Worm (Caenorhabditis elegans): ENCODE results near the gene prk-2.

The prk-2 gene

DNA sequence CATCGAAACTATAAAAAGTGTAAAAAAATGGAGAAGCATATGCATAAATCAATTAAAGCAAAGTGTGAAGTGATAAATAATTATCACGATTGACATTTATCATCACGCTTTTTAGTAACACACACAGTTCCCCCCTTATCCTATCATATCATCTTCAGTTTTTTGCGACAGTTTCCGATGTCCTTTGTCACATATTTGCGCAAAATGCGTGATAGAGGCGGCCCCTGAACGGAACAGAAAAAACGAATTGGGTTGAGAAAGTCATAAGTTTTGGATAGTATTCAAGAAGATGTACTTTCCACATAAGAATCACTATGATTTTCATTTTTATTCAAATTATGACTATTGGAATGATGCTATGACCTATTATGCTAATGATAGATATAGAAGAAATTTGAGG is 20.9 kb downstream of the prk-2 start (continued):
- TF ChIP-seq mdl-1 (tag; optimal IDR thresholded peaks at IDR 0.05), result no peak

- TF ChIP-seq dmd-9 (GFP tag; IDR thresholded peaks at IDR 0.05) (no peak), tra-1 (GFP tag; IDR thresholded peaks at IDR 0.05) (no peak), lim-7 (GFP tag; IDR thresholded peaks at IDR 0.05) (no peak), T20F7.1 (GFP tag; optimal IDR thresholded peaks at IDR 0.05) (no peak), ceh-62 (tag; optimal IDR thresholded peaks at IDR 0.05) (no peak), mes-2 (tag; optimal IDR thresholded peaks at IDR 0.05; ENCODE audit: poor library complexity, severe bottlenecking) (no peak), duxl-1 (tag; optimal IDR thresholded peaks at IDR 0.05; ENCODE audit: poor library complexity) (no peak), Y5F2A.4 (GFP tag; optimal IDR thresholded peaks at IDR 0.05) (no peak), fkh-10 (GFP tag; optimal IDR thresholded peaks at IDR 0.05) (no peak), madf-5 (GFP tag; IDR thresholded peaks at IDR 0.05) (no peak), spr-3 (GFP tag; optimal IDR thresholded peaks at IDR 0.05) (no peak), lin-29 (GFP tag; IDR thresholded peaks at IDR 0.05) (no peak), ceh-82 (tag; optimal IDR thresholded peaks at IDR 0.05) (no peak), lin-13 (GFP tag; optimal IDR thresholded peaks at IDR 0.05) (no peak), dpl-1 (GFP tag; optimal IDR thresholded peaks at IDR 0.05) (no peak), lin-38 (GFP tag; IDR thresholded peaks at IDR 0.05) (no peak)
These were observed 23.3 kb downstream of the prk-2 start for ce11 chrIII:3346665-3347064.

ce11 chrIII:3345835-3346234 is 24.2 kb downstream of the prk-2 start:
- no peak for TF ChIP-seq dve-1 (tag; optimal IDR thresholded peaks at IDR 0.05; ENCODE audit: insufficient read depth)

ce11 chrIII:3344573-3344972 is 25.4 kb downstream of the prk-2 start, which contains the start of gene gei-1:
gei-1 (plus strand) TSS chrIII:3344873.
- TF ChIP-seq ctbp-1 (GFP tag; IDR thresholded peaks at IDR 0.05) (no peak), zip-2 (tag; optimal IDR thresholded peaks at IDR 0.05) (no peak), hlh-30 (tag; optimal IDR thresholded peaks at IDR 0.05; ENCODE audit: insufficient read depth) (no peak), ztf-11 (tag; optimal IDR thresholded peaks at IDR 0.05) (no peak), pqm-1 (tag; optimal IDR thresholded peaks at IDR 0.05) (no peak), spr-1 (tag; optimal IDR thresholded peaks at IDR 0.05) (no peak), ZK546.5 (tag; optimal IDR thresholded peaks at IDR 0.05) (no peak), cey-2 (tag; optimal IDR thresholded peaks at IDR 0.05; ENCODE audit: borderline replicate concordance, insufficient read depth) (no peak), nhr-237 (tag; optimal IDR thresholded peaks at IDR 0.05) (no peak), hmg-1.1 (GFP tag; IDR thresholded peaks at IDR 0.05) (no peak)

DNA sequence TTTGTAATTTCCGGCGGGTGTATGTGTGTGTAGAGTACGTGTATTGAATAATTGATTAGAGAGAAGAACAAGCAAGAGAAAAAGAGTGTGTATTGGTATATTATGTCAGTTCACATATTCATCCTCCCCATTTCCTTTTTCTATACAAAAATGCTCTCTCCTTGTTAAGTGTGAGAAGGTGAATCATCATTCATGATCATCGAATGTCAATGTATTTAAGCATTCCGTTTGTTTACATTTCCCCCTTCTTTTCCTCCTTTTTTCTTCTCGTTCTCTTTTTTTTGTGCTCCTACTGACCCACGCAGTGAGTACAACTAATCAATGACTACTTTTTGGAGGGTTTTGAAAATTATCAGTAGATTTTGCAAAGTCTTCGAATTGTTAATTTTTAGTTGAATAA is 26.5 kb downstream of the prk-2 start:
- TF ChIP-seq nhr-6 (tag; optimal IDR thresholded peaks at IDR 0.05) (peak; percentile 28), pqm-1 (tag; optimal IDR thresholded peaks at IDR 0.05) (peak; percentile 79), aha-1 (tag) (peak; percentile 89), mes-2 (tag; optimal IDR thresholded peaks at IDR 0.05; ENCODE audit: poor library complexity, severe bottlenecking) (peak; percentile 31), daf-12 (tag; optimal IDR thresholded peaks at IDR 0.05) (no peak), madf-5 (GFP tag; IDR thresholded peaks at IDR 0.05) (no peak), T20F7.1 (GFP tag; optimal IDR thresholded peaks at IDR 0.05) (no peak), egl-27 (tag; optimal IDR thresholded peaks at IDR 0.05) (no peak), spr-3 (GFP tag; optimal IDR thresholded peaks at IDR 0.05) (no peak), F37D6.2 (tag; optimal IDR thresholded peaks at IDR 0.05) (no peak), ces-1 (GFP tag; optimal IDR thresholded peaks at IDR 0.05) (no peak), ZK337.2 (GFP tag; IDR thresholded peaks at IDR 0.05) (no peak), nhr-102 (tag; optimal IDR thresholded peaks at IDR 0.05) (no peak), php-3 (GFP tag; IDR thresholded peaks at IDR 0.05) (no peak), aly-2 (tag; optimal IDR thresholded peaks at IDR 0.05) (no peak), spr-1 (tag; optimal IDR thresholded peaks at IDR 0.05) (no peak), unc-130 (GFP tag; optimal IDR thresholded peaks at IDR 0.05) (no peak), ztf-11 (tag; optimal IDR thresholded peaks at IDR 0.05) (no peak), pha-4 (GFP tag; IDR thresholded peaks at IDR 0.05) (no peak), pha-4 (tag; optimal IDR thresholded peaks at IDR 0.05) (peak; percentile 94), vab-7 (GFP tag; IDR thresholded peaks at IDR 0.05) (no peak), dmd-9 (GFP tag; IDR thresholded peaks at IDR 0.05) (no peak), mep-1 (tag; optimal IDR thresholded peaks at IDR 0.05) (peak; percentile 18), daf-16 (GFP tag; optimal IDR thresholded peaks at IDR 0.05) (no peak), daf-16 (tag; optimal IDR thresholded peaks at IDR 0.05) (peak; percentile 41)
